Worm (Caenorhabditis elegans): Measurements from ENCODE around the gene srg-53.
"Not testable (repeated sequence)": the region's sequence is repeated elsewhere in the genome, so short reads cannot be mapped to it uniquely, and the experiment has no call there.

srg-53 gene

ce11 chrV:843118-843517 lies 36.2 kb upstream of the srg-53 start, which contains the start of gene K09C6.8:
TSS of gene K09C6.8 (minus strand) at chrV:843218.
- TF ChIP-seq cey-2 (tag; optimal IDR thresholded peaks at IDR 0.05; ENCODE audit: borderline replicate concordance, insufficient read depth); madf-9 (GFP tag; conservative IDR thresholded peaks at IDR 0.05); nhr-11 (tag; optimal IDR thresholded peaks at IDR 0.05): not testable (repeated sequence)

- no peak for TF ChIP-seq ztf-11 (tag; optimal IDR thresholded peaks at IDR 0.05)
- no peak for TF ChIP-seq sdz-12 (GFP tag; optimal IDR thresholded peaks at IDR 0.05)
- TF ChIP-seq Y5F2A.4 (GFP tag; optimal IDR thresholded peaks at IDR 0.05), result no peak
Observed at ce11 chrV:847521-847920, 31.8 kb upstream of the srg-53 start, which contains the start of gene srbc-13. TSS of gene srbc-13 (plus strand) at chrV:847821.

ce11 chrV:849042-849441 lies 30.2 kb upstream of the srg-53 start:
- TF ChIP-seq unc-39 (tag; optimal IDR thresholded peaks at IDR 0.05) (no peak), zip-2 (tag; optimal IDR thresholded peaks at IDR 0.05) (no peak)

ce11 chrV:849512-849911 lies 29.8 kb upstream of the srg-53 start, which contains the start of gene srbc-12:
TSS of gene srbc-12 (plus strand) at chrV:849812.
- TF ChIP-seq sdz-12 (GFP tag; optimal IDR thresholded peaks at IDR 0.05) (no peak), ces-1 (GFP tag; optimal IDR thresholded peaks at IDR 0.05) (no peak), T20F7.1 (GFP tag; optimal IDR thresholded peaks at IDR 0.05) (no peak), ztf-11 (tag; optimal IDR thresholded peaks at IDR 0.05) (no peak), mdl-1 (tag; optimal IDR thresholded peaks at IDR 0.05) (no peak), arid-1 (GFP tag; conservative IDR thresholded peaks at IDR 0.05) (no peak), jun-1 (tag; optimal IDR thresholded peaks at IDR 0.05) (no peak), unc-130 (GFP tag; optimal IDR thresholded peaks at IDR 0.05) (no peak), gei-8 (GFP tag; optimal IDR thresholded peaks at IDR 0.05) (no peak), zfp-3 (GFP tag; conservative IDR thresholded peaks at IDR 0.05) (no peak)

ce11 chrV:852184-852583 lies 27.1 kb upstream of the srg-53 start, which contains the start of gene K09C6.3:
TSS of gene K09C6.3 (plus strand) at chrV:852484.
- TF ChIP-seq nhr-48 (tag; optimal IDR thresholded peaks at IDR 0.05), result no peak
- TF ChIP-seq nhr-77 (tag; optimal IDR thresholded peaks at IDR 0.05), result no peak

- TF ChIP-seq aha-1 (tag) (no peak), madf-5 (GFP tag; IDR thresholded peaks at IDR 0.05) (no peak), ceh-32 (tag; optimal IDR thresholded peaks at IDR 0.05; ENCODE audit: poor library complexity) (no peak), dmd-9 (GFP tag; IDR thresholded peaks at IDR 0.05) (no peak), jun-1 (tag; optimal IDR thresholded peaks at IDR 0.05) (no peak), pha-4 (GFP tag; IDR thresholded peaks at IDR 0.05) (no peak), pha-4 (tag; optimal IDR thresholded peaks at IDR 0.05) (no peak), sdz-12 (GFP tag; optimal IDR thresholded peaks at IDR 0.05) (no peak), ctbp-1 (GFP tag; IDR thresholded peaks at IDR 0.05) (no peak), T26A8.4 (GFP tag; IDR thresholded peaks at IDR 0.05) (no peak), hlh-11 (tag; optimal IDR thresholded peaks at IDR 0.05) (no peak), F49E8.2 (tag; optimal IDR thresholded peaks at IDR 0.05; ENCODE audit: borderline replicate concordance) (no peak), attf-4 (tag; optimal IDR thresholded peaks at IDR 0.05) (no peak), lin-39 (tag; optimal IDR thresholded peaks at IDR 0.05) (no peak)
Observed at ce11 chrV:854966-855365, 24.3 kb upstream of the srg-53 start, which contains the start of gene K09C6.9. TSS of gene K09C6.9 (minus strand) at chrV:855066.

ce11 chrV:856549-856948 lies 22.7 kb upstream of the srg-53 start, which contains the start of gene K09C6.2:
TSS of gene K09C6.2 (plus strand) at chrV:856849.
- TF ChIP-seq ztf-7 (tag; optimal IDR thresholded peaks at IDR 0.05) (no peak), nhr-111 (GFP tag; optimal IDR thresholded peaks at IDR 0.05) (no peak), zip-11 (GFP tag; IDR thresholded peaks at IDR 0.05) (no peak), cey-2 (tag; optimal IDR thresholded peaks at IDR 0.05; ENCODE audit: borderline replicate concordance, insufficient read depth) (no peak), duxl-1 (tag; optimal IDR thresholded peaks at IDR 0.05; ENCODE audit: poor library complexity) (no peak), tag-97 (GFP tag; IDR thresholded peaks at IDR 0.05) (no peak), vab-7 (GFP tag; IDR thresholded peaks at IDR 0.05) (no peak), ctbp-1 (GFP tag; IDR thresholded peaks at IDR 0.05) (no peak), dmd-8 (GFP tag; IDR thresholded peaks at IDR 0.05) (no peak), unc-130 (GFP tag; optimal IDR thresholded peaks at IDR 0.05) (no peak)

Data from whole organism, L4 larva.